Worm (Caenorhabditis elegans): ENCODE data around the gene Y75B8A.33.

The Y75B8A.33 gene

DNA sequence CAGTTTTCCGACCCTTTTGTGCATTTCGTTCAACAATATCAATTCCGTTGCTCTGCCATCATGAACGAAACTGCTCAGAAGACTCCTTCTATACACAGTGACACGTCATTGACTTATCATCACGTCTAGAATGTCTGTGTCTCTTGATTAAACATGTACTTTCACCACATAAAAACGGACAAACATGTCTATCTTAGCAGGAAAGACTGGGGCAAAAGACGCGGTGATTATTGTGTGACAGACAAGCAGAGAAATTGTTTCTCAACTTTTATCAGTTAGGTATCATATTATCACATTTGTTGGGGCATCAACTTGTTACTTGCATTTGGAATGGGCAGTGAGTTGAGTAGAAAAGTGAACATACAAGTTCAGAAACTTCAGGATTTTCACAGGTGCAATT is 41.9 kb downstream of the Y75B8A.33 start (continued):
- TF ChIP-seq ztf-6 (GFP tag; IDR thresholded peaks at IDR 0.05) (no peak), F57A8.1 (GFP tag; optimal IDR thresholded peaks at IDR 0.05) (no peak), nhr-80 (tag; optimal IDR thresholded peaks at IDR 0.05) (peak; percentile 91), nhr-120 (GFP tag; IDR thresholded peaks at IDR 0.05) (no peak), hmg-1.2 (GFP tag; IDR thresholded peaks at IDR 0.05) (peak; percentile 43; the same call in 1 of the 2 replicates), F39B2.1 (GFP tag; IDR thresholded peaks at IDR 0.05) (no peak), dox-1 (GFP tag; IDR thresholded peaks at IDR 0.05) (peak; percentile 50; the same call in 1 of the 2 replicates), ztf-18 (tag; optimal IDR thresholded peaks at IDR 0.05) (no peak), lin-40 (tag; optimal IDR thresholded peaks at IDR 0.05) (peak; percentile 22), tbp1 (GFP tag; optimal IDR thresholded peaks at IDR 0.05) (peak; percentile 36), let-607 (tag; optimal IDR thresholded peaks at IDR 0.05) (peak; percentile 78 to 86), ceh-79 (tag; optimal IDR thresholded peaks at IDR 0.05) (no peak), let-526 (GFP tag; IDR thresholded peaks at IDR 0.05) (no peak), tlf-1 (GFP tag; optimal IDR thresholded peaks at IDR 0.05) (no peak), hlh-12 (tag; optimal IDR thresholded peaks at IDR 0.05) (no peak), nfyb-1 (GFP tag; IDR thresholded peaks at IDR 0.05) (no peak), atf-7 (tag; optimal IDR thresholded peaks at IDR 0.05) (peak; percentile 64), ceh-100 (GFP tag; IDR thresholded peaks at IDR 0.05) (no peak), zim-3 (tag; optimal IDR thresholded peaks at IDR 0.05) (no peak), ceh-40 (GFP tag; IDR thresholded peaks at IDR 0.05) (no peak), gei-17 (GFP tag; optimal IDR thresholded peaks at IDR 0.05) (no peak), attf-5 (GFP tag; optimal IDR thresholded peaks at IDR 0.05) (peak; percentile 19), cebp-1 (GFP tag; IDR thresholded peaks at IDR 0.05) (no peak), cebp-1 (tag; optimal IDR thresholded peaks at IDR 0.05) (peak; percentile 49), ets-4 (GFP tag; optimal IDR thresholded peaks at IDR 0.05) (peak; percentile 41), repo-1 (tag; optimal IDR thresholded peaks at IDR 0.05) (no peak), Y79H2A.3 (GFP tag; conservative IDR thresholded peaks at IDR 0.05) (no peak), egl-18 (GFP tag; IDR thresholded peaks at IDR 0.05) (no peak), madf-10 (tag; optimal IDR thresholded peaks at IDR 0.05) (no peak), C17E4.6 (GFP tag; IDR thresholded peaks at IDR 0.05) (no peak), lsy-27 (tag; optimal IDR thresholded peaks at IDR 0.05; ENCODE audit: borderline replicate concordance, insufficient read depth) (no peak), bed-2 (GFP tag; IDR thresholded peaks at IDR 0.05) (no peak), snpc-1.1 (tag; optimal IDR thresholded peaks at IDR 0.05; ENCODE audit: insufficient read depth) (no peak), egrh-3 (GFP tag; IDR thresholded peaks at IDR 0.05) (no peak), F37B4.10 (GFP tag; IDR thresholded peaks at IDR 0.05) (no peak), rpc-1 (optimal IDR thresholded peaks at IDR 0.05) (no peak), rpc-1 (tag; optimal IDR thresholded peaks at IDR 0.05) (no peak), Y67H2A.10 (GFP tag; conservative IDR thresholded peaks at IDR 0.05) (no peak), lag-1 (GFP tag; IDR thresholded peaks at IDR 0.05) (no peak), madf-8 (GFP tag; conservative IDR thresholded peaks at IDR 0.05) (no peak)

ce11 chrIII:12318794-12319193 is 48.4 kb downstream of the Y75B8A.33 start, which contains the start of gene Y75B8A.28:
Y75B8A.28 (plus strand) TSS chrIII:12319089.
- no peak for TF ChIP-seq B0035.1 (tag; optimal IDR thresholded peaks at IDR 0.05)
- TF ChIP-seq atf-7 (tag; optimal IDR thresholded peaks at IDR 0.05) = peak; percentile 49
- no peak for TF ChIP-seq pha-4 (tag; optimal IDR thresholded peaks at IDR 0.05)
- no peak for TF ChIP-seq pbrm-1 (GFP tag; IDR thresholded peaks at IDR 0.05)
- peak; percentile 90 for TF ChIP-seq nhr-80 (tag; optimal IDR thresholded peaks at IDR 0.05)
- TF ChIP-seq tbp1 (GFP tag; optimal IDR thresholded peaks at IDR 0.05) = no peak
- no peak for TF ChIP-seq F57C9.4 (tag; optimal IDR thresholded peaks at IDR 0.05)
- no peak for TF ChIP-seq ZK185.1 (tag; optimal IDR thresholded peaks at IDR 0.05; ENCODE audit: poor library complexity, severe bottlenecking)
- no peak for TF ChIP-seq sdz-38 (tag; optimal IDR thresholded peaks at IDR 0.05)
- TF ChIP-seq F57A8.1 (GFP tag; optimal IDR thresholded peaks at IDR 0.05) = no peak
- no peak for TF ChIP-seq B0019.2 (GFP tag; conservative IDR thresholded peaks at IDR 0.05)
- no peak for TF ChIP-seq dpl-1 (GFP tag; optimal IDR thresholded peaks at IDR 0.05)
- peak in 1 of 2 experiments; percentile 26 for TF ChIP-seq let-607 (tag; optimal IDR thresholded peaks at IDR 0.05)
- TF ChIP-seq chd-7 (tag; optimal IDR thresholded peaks at IDR 0.05) = no peak
- TF ChIP-seq cebp-1 (GFP tag; IDR thresholded peaks at IDR 0.05) = no peak
- TF ChIP-seq cebp-1 (tag; optimal IDR thresholded peaks at IDR 0.05) = peak; percentile 8
- peak; percentile 77 for TF ChIP-seq unc-62 (GFP tag; optimal IDR thresholded peaks at IDR 0.05)
- no peak for TF ChIP-seq bed-1 (GFP tag; IDR thresholded peaks at IDR 0.05)
